Worm (Caenorhabditis elegans) whole organism, midembryonic: ENCODE measurements around the gene tyr-1.

Experiments used
- T22C8.4 ChIP-seq: fragments of 200-800 bp; sonication (Bioruptor generic); IDR thresholded peaks from 2 replicates; pipeline ENCODE4 v1.3.6; 2022; ENCODE audit warnings: missing genetic modification characterization, missing compliant biosample characterization
- flt-1 ChIP-seq: fragments of 200-800 bp; sonication (Bioruptor generic); IDR thresholded peaks from 2 replicates; pipeline ENCODE4 v1.3.6; 2022; ENCODE audit warnings: missing genetic modification characterization, missing compliant biosample characterization
- tab-1 ChIP-seq: fragments of 200-800 bp; sonication (Bioruptor generic); IDR thresholded peaks from 2 replicates; pipeline ENCODE4 v1.3.6; 2022; ENCODE audit warnings: missing genetic modification characterization, missing compliant biosample characterization
- ztf-23 ChIP-seq: fragments of 200-800 bp; sonication (Bioruptor generic); IDR thresholded peaks from 2 replicates; pipeline ENCODE4 v1.3.6; 2022; ENCODE audit warnings: missing genetic modification reagents, missing genetic modification characterization, missing compliant biosample characterization

DNA sequence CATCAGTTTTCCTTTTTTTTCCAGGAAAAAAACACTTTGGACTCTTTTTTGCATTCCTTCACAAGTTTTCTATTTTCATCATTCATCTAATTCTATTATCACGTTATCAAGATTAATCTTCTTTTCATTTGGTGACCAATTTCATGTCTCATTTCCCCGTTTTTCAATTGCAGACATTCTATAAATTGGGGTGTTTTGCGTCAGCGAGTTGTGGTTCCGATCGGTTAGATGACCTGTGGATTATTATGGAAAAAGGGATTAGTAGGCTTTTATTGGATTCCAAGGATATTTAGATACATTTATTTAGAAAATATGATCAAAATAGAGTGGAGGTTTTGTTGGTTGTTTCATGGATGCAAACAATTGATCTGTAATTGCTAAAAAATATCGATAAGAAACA, 38.7 kb upstream of the tyr-1 start:
- TF ChIP-seq flt-1 (GFP tag; lab: Robert Waterston, UW): no peak
- TF ChIP-seq tab-1 (GFP tag; lab: Robert Waterston, UW): no peak
- TF ChIP-seq ztf-23 (GFP tag; lab: Robert Waterston, UW): no peak
- no peak for TF ChIP-seq T22C8.4 (GFP tag; lab: Robert Waterston, UW)
